Fruit fly (Drosophila melanogaster) whole organism, prepupa: Measurements from ENCODE around the gene CG14013.

ENCODE experiments used
- CG10631 ChIP-seq: fragments of 200-800 bp; sonication (Bioruptor generic); optimal IDR thresholded peaks from 2 replicates; lab custom pipeline; 2016; ENCODE audit warnings: missing biosample characterization, missing genetic modification characterization
- CG10669 ChIP-seq: fragments of 200-800 bp; sonication (Bioruptor generic); optimal IDR thresholded peaks from 3 replicates; lab custom pipeline; 2018; ENCODE audit warnings: missing biosample characterization, mild to moderate bottlenecking, missing genetic modification characterization, moderate library complexity
- CG11294 ChIP-seq: fragments of 200-800 bp; sonication (Bioruptor generic); IDR thresholded peaks from 2 replicates; pipeline ENCODE4 v1.3.6; 2022; ENCODE audit warnings: missing biosample characterization, missing genetic modification characterization
- CG11762 ChIP-seq: fragments of 200-800 bp; sonication (Bioruptor generic); optimal IDR thresholded peaks from 3 replicates; lab custom pipeline; 2016; ENCODE audit warnings: missing biosample characterization, missing genetic modification characterization; ENCODE audit not compliant: insufficient read depth
- CG11902 ChIP-seq: fragments of 200-800 bp; sonication (Bioruptor generic); optimal IDR thresholded peaks from 3 replicates; lab custom pipeline; 2016; ENCODE audit warnings: missing biosample characterization, missing genetic modification characterization
- CG15336 ChIP-seq: fragments of 200-800 bp; sonication (Bioruptor generic); IDR thresholded peaks from 2 replicates; pipeline ENCODE4 v1.3.6; 2022; ENCODE audit warnings: missing biosample characterization, missing genetic modification characterization
- CG1621 ChIP-seq: fragments of 200-800 bp; sonication (Bioruptor generic); optimal IDR thresholded peaks from 3 replicates; lab custom pipeline; 2018; ENCODE audit warnings: missing biosample characterization, mild to moderate bottlenecking, missing genetic modification characterization
- CG16779 ChIP-seq: fragments of 200-800 bp; sonication (Bioruptor generic); optimal IDR thresholded peaks from 3 replicates; lab custom pipeline; 2017; ENCODE audit warnings: missing biosample characterization, mild to moderate bottlenecking, missing genetic modification characterization
- CG3032 ChIP-seq: fragments of 200-800 bp; optimal IDR thresholded peaks from 2 replicates; lab custom pipeline; 2019; ENCODE audit warnings: missing biosample characterization, mild to moderate bottlenecking, missing genetic modification characterization, moderate library complexity
- CG3919 ChIP-seq: fragments of 200-800 bp; sonication (Bioruptor generic); optimal IDR thresholded peaks from 3 replicates; lab custom pipeline; 2016; ENCODE audit warnings: missing biosample characterization, missing genetic modification characterization
- CG6163 ChIP-seq: fragments of 200-800 bp; sonication (Bioruptor generic); IDR thresholded peaks from 3 replicates; pipeline ENCODE4 v1.3.6; 2022; ENCODE audit warnings: missing biosample characterization, missing genetic modification characterization
- CG6276 ChIP-seq: fragments of 200-800 bp; sonication (Bioruptor generic); optimal IDR thresholded peaks from 2 replicates; lab custom pipeline; 2017; ENCODE audit warnings: missing biosample characterization, mild to moderate bottlenecking, missing genetic modification characterization
- CG6792 ChIP-seq: fragments of 200-800 bp; sonication (Bioruptor generic); optimal IDR thresholded peaks from 3 replicates; lab custom pipeline; 2016; ENCODE audit warnings: missing biosample characterization, missing genetic modification characterization
- CG6808 ChIP-seq: fragments of 200-800 bp; sonication (Bioruptor generic); optimal IDR thresholded peaks from 3 replicates; lab custom pipeline; 2017; ENCODE audit warnings: missing biosample characterization, missing genetic modification characterization, mild to moderate bottlenecking, moderate library complexity, missing genetic modification reagents
- CG6854 ChIP-seq: fragments of 200-800 bp; sonication (Bioruptor generic); optimal IDR thresholded peaks from 2 replicates; lab custom pipeline; 2017; ENCODE audit warnings: missing biosample characterization, mild to moderate bottlenecking, missing genetic modification characterization
- CG7368 ChIP-seq: fragments of 200-800 bp; sonication (Bioruptor generic); optimal IDR thresholded peaks from 3 replicates; lab custom pipeline; 2016; ENCODE audit warnings: missing biosample characterization, missing genetic modification characterization
- CG8119 ChIP-seq: fragments of 200-800 bp; sonication (Bioruptor generic); IDR thresholded peaks from 3 replicates; pipeline ENCODE4 v1.3.6; 2022; ENCODE audit warnings: missing biosample characterization, missing genetic modification characterization
- CG8319 ChIP-seq: fragments of 200-800 bp; sonication (Bioruptor generic); optimal IDR thresholded peaks from 3 replicates; lab custom pipeline; 2016; ENCODE audit warnings: missing biosample characterization, missing genetic modification characterization
- CG8632 ChIP-seq: fragments of 200-800 bp; sonication (Bioruptor generic); optimal IDR thresholded peaks from 3 replicates; lab custom pipeline; 2016; ENCODE audit warnings: missing biosample characterization, missing genetic modification characterization
- CG9139 ChIP-seq: fragments of 200-800 bp; sonication (Bioruptor generic); optimal IDR thresholded peaks from 3 replicates; lab custom pipeline; 2017; ENCODE audit warnings: missing biosample characterization, mild to moderate bottlenecking, missing genetic modification characterization
- Eip75B ChIP-seq: fragments of 200-800 bp; sonication (Bioruptor generic); optimal IDR thresholded peaks from 3 replicates; lab custom pipeline; 2016; ENCODE audit warnings: missing biosample characterization, missing genetic modification characterization
- Eip78C ChIP-seq: fragments of 200-800 bp; sonication (Bioruptor generic); peaks from one replicate; lab custom pipeline; 2016; ENCODE audit warnings: missing biosample characterization, missing genetic modification characterization
- Eip93F ChIP-seq: fragments of 200-800 bp; sonication (Bioruptor generic); optimal IDR thresholded peaks from 2 replicates; lab custom pipeline; 2016; ENCODE audit warnings: missing biosample characterization, mild to moderate bottlenecking, missing genetic modification characterization
- Ets21C ChIP-seq: fragments of 200-800 bp; sonication (Bioruptor generic); optimal IDR thresholded peaks from 3 replicates; lab custom pipeline; 2016; ENCODE audit warnings: missing biosample characterization, missing genetic modification characterization
- Ets96B ChIP-seq: fragments of 200-800 bp; optimal IDR thresholded peaks from 2 replicates; lab custom pipeline; 2019; ENCODE audit warnings: missing biosample characterization, mild to moderate bottlenecking, missing genetic modification characterization, moderate library complexity
- Hr38 ChIP-seq: sonication (Bioruptor generic); optimal IDR thresholded peaks from 2 replicates; lab custom pipeline; 2016; ENCODE audit warnings: missing biosample characterization, missing genetic modification characterization
- Hr39 ChIP-seq: fragments of 200-800 bp; sonication (Bioruptor generic); optimal IDR thresholded peaks from 2 replicates; lab custom pipeline; 2016; ENCODE audit warnings: missing biosample characterization, missing genetic modification characterization
- Hr4 ChIP-seq: fragments of 200-800 bp; sonication (Bioruptor generic); optimal IDR thresholded peaks from 3 replicates; lab custom pipeline; 2016; ENCODE audit warnings: missing biosample characterization, missing genetic modification characterization
- Lpt ChIP-seq: fragments of 200-800 bp; sonication (Bioruptor generic); optimal IDR thresholded peaks from 3 replicates; lab custom pipeline; 2016; ENCODE audit warnings: missing biosample characterization, missing genetic modification characterization
- Met ChIP-seq: fragments of 200-800 bp; sonication (Bioruptor generic); optimal IDR thresholded peaks from 3 replicates; lab custom pipeline; 2016; ENCODE audit warnings: missing biosample characterization, missing genetic modification characterization
- OdsH ChIP-seq: fragments of 200-800 bp; sonication (Bioruptor generic); optimal IDR thresholded peaks from 3 replicates; lab custom pipeline; 2016; ENCODE audit warnings: missing biosample characterization, missing genetic modification characterization
- Sox14 ChIP-seq: fragments of 200-800 bp; sonication (Bioruptor generic); optimal IDR thresholded peaks from 3 replicates; lab custom pipeline; 2016; ENCODE audit warnings: missing biosample characterization, missing genetic modification characterization
- Sox15 ChIP-seq: fragments of 200-800 bp; sonication (Bioruptor generic); optimal IDR thresholded peaks from 3 replicates; lab custom pipeline; 2016; ENCODE audit warnings: missing biosample characterization, missing genetic modification characterization
- acj6 ChIP-seq: fragments of 200-800 bp; sonication (Bioruptor generic); optimal IDR thresholded peaks from 3 replicates; lab custom pipeline; 2016; ENCODE audit warnings: missing biosample characterization, missing genetic modification characterization
- cyc ChIP-seq: fragments of 200-800 bp; sonication (Bioruptor generic); optimal IDR thresholded peaks from 3 replicates; lab custom pipeline; 2016; ENCODE audit warnings: missing biosample characterization, missing genetic modification characterization
- dac ChIP-seq: fragments of 200-800 bp; sonication (Bioruptor generic); optimal IDR thresholded peaks from 2 replicates; lab custom pipeline; 2017; ENCODE audit warnings: missing biosample characterization, mild to moderate bottlenecking, missing genetic modification characterization
- dsx ChIP-seq: fragments of 200-800 bp; optimal IDR thresholded peaks from 3 replicates; lab custom pipeline; 2019; ENCODE audit warnings: missing biosample characterization, mild to moderate bottlenecking, missing genetic modification characterization, moderate library complexity; ENCODE audit not compliant: poor library complexity, severe bottlenecking
- eg ChIP-seq: fragments of 200-800 bp; sonication (Bioruptor generic); IDR thresholded peaks from 3 replicates; pipeline ENCODE4 v1.3.6; 2022; ENCODE audit warnings: missing biosample characterization, missing genetic modification characterization
- esn ChIP-seq: fragments of 200-800 bp; sonication (Bioruptor generic); optimal IDR thresholded peaks from 2 replicates; lab custom pipeline; 2016; ENCODE audit warnings: missing biosample characterization, mild to moderate bottlenecking, missing genetic modification characterization, moderate library complexity
- fd59A ChIP-seq: fragments of 200-800 bp; sonication (Bioruptor generic); optimal IDR thresholded peaks from 2 replicates; lab custom pipeline; 2017; ENCODE audit warnings: missing biosample characterization, mild to moderate bottlenecking, missing genetic modification characterization, missing genetic modification reagents
- fd85E ChIP-seq: fragments of 200-800 bp; sonication (Bioruptor generic); optimal IDR thresholded peaks from 3 replicates; lab custom pipeline; 2016; ENCODE audit warnings: missing biosample characterization, missing genetic modification characterization
- fkh ChIP-seq: fragments of 200-800 bp; sonication (Bioruptor generic); optimal IDR thresholded peaks from 3 replicates; lab custom pipeline; 2017; ENCODE audit warnings: missing biosample characterization, mild to moderate bottlenecking, missing genetic modification characterization, moderate library complexity
- lz ChIP-seq: fragments of 200-800 bp; sonication (Bioruptor generic); optimal IDR thresholded peaks from 3 replicates; lab custom pipeline; 2016; ENCODE audit warnings: missing biosample characterization, missing genetic modification characterization
- net ChIP-seq: fragments of 200-800 bp; sonication (Bioruptor generic); optimal IDR thresholded peaks from 3 replicates; lab custom pipeline; 2016; ENCODE audit warnings: missing biosample characterization, missing genetic modification characterization
- spab ChIP-seq: fragments of 200-800 bp; sonication (Bioruptor generic); optimal IDR thresholded peaks from 2 replicates; lab custom pipeline; 2017; ENCODE audit warnings: missing biosample characterization, mild to moderate bottlenecking, missing genetic modification characterization, missing genetic modification reagents
- ss ChIP-seq, 2 experiments: fragments of 200-800 bp; sonication (Bioruptor generic); optimal IDR thresholded peaks; 2 replicates in 1 of 2; 3 replicates in 1 of 2; lab custom pipeline; 2017 to 2018; ENCODE audit warnings: mild to moderate bottlenecking in 2 of 2, missing biosample characterization in 2 of 2, missing genetic modification characterization in 2 of 2, moderate library complexity in 1 of 2
- svp ChIP-seq: fragments of 200-800 bp; sonication (Bioruptor generic); peaks from one replicate; lab custom pipeline; 2016; ENCODE audit warnings: missing biosample characterization, missing genetic modification characterization
- topi ChIP-seq: fragments of 200-800 bp; sonication (Bioruptor generic); optimal IDR thresholded peaks from 3 replicates; lab custom pipeline; 2016; ENCODE audit warnings: missing biosample characterization, missing genetic modification characterization
- vri ChIP-seq: fragments of 200-800 bp; sonication (Bioruptor generic); optimal IDR thresholded peaks from 3 replicates; lab custom pipeline; 2016; ENCODE audit warnings: missing biosample characterization, mild to moderate bottlenecking, missing genetic modification characterization

Gene CG14013

DNA sequence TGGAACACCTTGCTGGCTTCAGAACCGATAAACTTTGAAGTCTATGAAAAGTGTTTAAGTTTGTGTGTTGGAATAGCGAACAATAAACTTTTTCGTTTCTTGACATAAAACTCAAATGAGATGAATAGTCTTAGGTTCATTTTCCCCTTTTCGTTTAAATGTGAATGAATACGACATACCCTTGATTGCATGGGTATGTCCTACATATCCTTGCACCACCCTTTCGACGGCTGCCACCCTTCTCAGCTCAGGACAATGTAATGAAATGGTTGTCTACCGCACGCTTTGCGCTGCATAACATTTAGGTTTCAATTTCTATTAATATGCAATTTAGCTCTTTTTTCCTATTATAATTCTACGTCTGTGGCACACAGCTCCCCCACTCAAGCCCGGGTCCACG is 27.4 kb upstream of the CG14013 start, which contains the start of gene CG14011:
Gene CG14011 (minus strand): TSS at position 101 of the 400 bp plus-strand sequence.
- no peak for TF ChIP-seq fd59A (GFP tag; lab: Kevin White, UChicago)
- no peak for TF ChIP-seq CG1621 (tag; lab: Kevin White, UChicago)
- no peak for TF ChIP-seq CG16779 (tag; lab: Kevin White, UChicago)
- no peak for TF ChIP-seq Hr38 (GFP tag; lab: Kevin White, UChicago)
- TF ChIP-seq CG6854: no peak
- TF ChIP-seq CG6163 (GFP tag; lab: Robert Waterston, UW): no peak
- no peak for TF ChIP-seq net (GFP tag; lab: Kevin White, UChicago)
- peak; percentile 6 for TF ChIP-seq svp (GFP tag; lab: Kevin White, UChicago)

DNA sequence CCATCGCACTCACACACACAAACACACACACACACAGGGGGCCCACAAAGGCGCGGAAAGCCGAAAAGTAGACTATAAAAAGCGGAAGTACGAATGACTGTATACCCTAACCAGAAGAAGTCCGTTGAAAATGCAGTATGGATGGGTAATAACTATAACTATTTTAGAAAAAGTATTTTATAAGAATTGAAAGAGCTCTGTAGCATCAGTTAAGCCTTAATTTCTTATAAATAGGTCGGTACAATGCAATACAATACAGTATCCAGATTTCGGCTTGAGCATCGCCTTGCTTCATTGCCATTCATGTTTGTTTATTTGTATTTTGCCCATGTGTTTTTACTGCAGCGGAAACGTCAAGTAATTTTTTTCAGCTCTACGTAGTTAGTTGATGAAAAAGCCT is 15.9 kb upstream of the CG14013 start:
- TF ChIP-seq Ets21C (peak; percentile 15), CG11294 (GFP tag; lab: Robert Waterston, UW) (no peak), svp (GFP tag; lab: Kevin White, UChicago) (peak; percentile 69), Ets96B (peak; percentile 54), esn (no peak), Eip75B (peak; percentile 30), Met (GFP tag; lab: Kevin White, UChicago) (peak; percentile 40), acj6 (GFP tag; lab: Kevin White, UChicago) (peak; percentile 57), CG8319 (no peak), net (GFP tag; lab: Kevin White, UChicago) (no peak), Eip93F (GFP tag; lab: Kevin White, UChicago) (no peak), CG7368 (GFP tag; lab: Kevin White, UChicago) (peak; percentile 21), topi (GFP tag; lab: Kevin White, UChicago) (peak; percentile 25), CG6808 (GFP tag; lab: Kevin White, UChicago) (peak; percentile 11), CG3032 (no peak), dac (GFP tag; lab: Kevin White, UChicago) (no peak), CG3919 (GFP tag; lab: Kevin White, UChicago) (peak; percentile 49), CG6854 (no peak), CG1621 (tag; lab: Kevin White, UChicago) (peak; percentile 18), Hr38 (GFP tag; lab: Kevin White, UChicago) (no peak), fd59A (GFP tag; lab: Kevin White, UChicago) (peak; percentile 36), eg (GFP tag; lab: Robert Waterston, UW) (peak; percentile 60; the same call in 2 of the 3 replicates), CG8119 (GFP tag; lab: Robert Waterston, UW) (peak; percentile 60; the same call in 2 of the 3 replicates), fd85E (GFP tag; lab: Kevin White, UChicago) (no peak), CG11902 (peak; percentile 26), ss (GFP tag; optimal IDR thresholded peaks at IDR 0.05; lab: Kevin White, UChicago) (no peak), Hr39 (GFP tag; lab: Kevin White, UChicago) (peak; percentile 56), CG9139 (GFP tag; lab: Kevin White, UChicago) (peak; percentile 28), CG6163 (GFP tag; lab: Robert Waterston, UW) (peak; percentile 55; the same call in 2 of the 3 replicates), fkh (GFP tag; lab: Kevin White, UChicago) (no peak), vri (GFP tag; lab: Kevin White, UChicago) (no peak), CG8632 (no peak), Sox15 (no peak), Sox14 (GFP tag; lab: Kevin White, UChicago) (peak; percentile 43), Hr4 (peak; percentile 54), spab (GFP tag; lab: Kevin White, UChicago) (peak; percentile 13), CG10669 (peak; percentile 42), lz (GFP tag; lab: Kevin White, UChicago) (peak; percentile 40), OdsH (GFP tag; lab: Kevin White, UChicago) (peak; percentile 58), Eip78C (GFP tag; lab: Kevin White, UChicago) (peak; percentile 82), cyc (GFP tag; lab: Kevin White, UChicago) (peak; percentile 29), CG11762 (peak; percentile 10), CG6792 (GFP tag; lab: Kevin White, UChicago) (peak; percentile 25), Lpt (GFP tag; lab: Kevin White, UChicago) (no peak), CG15336 (GFP tag; lab: Robert Waterston, UW) (no peak), CG6276 (GFP tag; lab: Kevin White, UChicago) (no peak), CG10631 (peak; percentile 53), dsx (GFP tag; lab: Kevin White, UChicago) (peak; percentile 45)
